Fruit fly (Drosophila melanogaster) Kc167 (cell line): ENCODE results near the gene odd.

Experiments
- Myc ChIP-seq: fragments of >200 bp; optimal IDR thresholded peaks from 2 replicates; lab custom pipeline; 2017; ENCODE audit warnings: missing external identifiers
- Sin3A ChIP-seq: fragments of >200 bp; optimal IDR thresholded peaks from 2 replicates; lab custom pipeline; 2018; ENCODE audit warnings: missing external identifiers
- h ChIP-seq: fragments of >200 bp; optimal IDR thresholded peaks from 3 replicates; lab custom pipeline; 2018; ENCODE audit warnings: missing external identifiers
- insv ChIP-seq: fragments of >200 bp; optimal IDR thresholded peaks from 3 replicates; lab custom pipeline; 2018; ENCODE audit warnings: missing external identifiers
- psq ChIP-seq: fragments of >200 bp; optimal IDR thresholded peaks from 2 replicates; lab custom pipeline; 2017; ENCODE audit warnings: missing external identifiers
- ttk ChIP-seq: sonication (Bioruptor generic); optimal IDR thresholded peaks from 2 replicates; lab custom pipeline; 2017; ENCODE audit warnings: missing external identifiers

Gene odd

dm6 chr2L:3585318-3585717, 21.2 kb downstream of the odd start:
- TF ChIP-seq ttk (lab: Kevin White, UChicago): no peak
- no peak for TF ChIP-seq h (lab: Kevin White, UChicago)
- TF ChIP-seq Sin3A (lab: Kevin White, UChicago): no peak

- TF ChIP-seq psq (lab: Kevin White, UChicago) (no peak), Myc (lab: Kevin White, UChicago) (no peak), h (lab: Kevin White, UChicago) (no peak), Sin3A (lab: Kevin White, UChicago) (no peak), insv (no peak), ttk (lab: Kevin White, UChicago) (no peak)
Measured at dm6 chr2L:3584296-3584671, 22.3 kb downstream of the odd start.

DNA sequence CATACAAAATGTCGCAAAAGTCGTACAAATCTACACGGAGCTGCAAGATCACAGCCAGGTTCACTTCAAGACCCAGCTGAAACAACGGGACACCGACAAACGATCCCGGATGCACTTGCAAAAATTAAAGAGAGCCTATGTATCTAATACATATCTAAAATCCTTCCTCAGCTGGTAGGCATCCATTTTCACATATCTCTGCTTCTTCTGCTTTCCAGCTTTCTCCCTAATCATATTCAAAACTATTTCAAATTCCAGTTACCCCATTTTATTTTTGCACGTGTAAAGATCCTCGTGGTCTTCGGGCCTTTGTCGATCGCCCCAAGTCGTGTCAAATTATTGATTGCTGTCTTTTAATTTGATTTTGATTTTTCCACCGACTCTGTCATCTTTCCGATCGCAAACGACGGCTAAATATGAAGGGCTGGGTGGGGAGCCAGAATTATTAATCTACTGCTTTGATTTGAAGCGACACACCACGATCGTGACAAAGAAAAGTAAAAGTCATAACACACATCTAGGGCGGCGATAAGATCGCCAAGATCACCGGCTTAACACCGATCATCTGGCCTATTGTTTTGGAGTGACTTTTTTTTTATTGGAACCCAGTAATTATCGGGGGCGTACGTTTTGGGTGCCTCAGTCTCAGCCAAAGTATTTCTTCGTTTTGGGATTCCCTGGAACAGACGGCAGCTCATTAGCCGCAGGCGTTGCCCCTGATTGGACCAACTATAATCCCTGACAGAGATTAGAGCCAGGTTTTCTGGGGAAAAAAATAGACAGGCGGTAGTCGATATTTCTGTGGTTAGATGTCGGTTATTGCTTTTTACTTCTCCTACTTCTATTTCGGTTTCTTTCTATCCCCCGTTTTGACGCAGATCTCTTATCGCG, 22.9 kb downstream of the odd start:
- no peak for TF ChIP-seq Sin3A (lab: Kevin White, UChicago)
- TF ChIP-seq h (lab: Kevin White, UChicago): no peak
- TF ChIP-seq insv: no peak
- TF ChIP-seq Myc (lab: Kevin White, UChicago): no peak

DNA sequence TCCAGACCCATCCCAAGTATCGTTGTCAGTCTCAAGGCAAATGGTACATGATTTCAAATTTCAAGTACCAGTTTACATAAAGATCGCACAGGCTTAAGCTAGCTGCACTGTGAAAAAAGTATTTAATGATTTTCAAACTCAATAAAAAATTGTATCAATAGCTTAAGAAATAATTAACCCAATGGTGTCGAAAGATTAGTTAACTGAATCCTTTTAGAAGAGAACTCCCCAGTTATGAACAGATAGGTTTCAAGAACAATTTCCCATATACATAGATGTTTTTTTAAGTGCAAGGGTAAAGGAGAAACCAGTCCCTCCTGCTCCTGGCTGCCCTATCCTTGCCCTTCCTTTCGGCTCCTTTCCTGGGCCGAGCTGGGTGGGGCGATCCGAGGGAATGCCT, 23.9 kb downstream of the odd start:
- TF ChIP-seq h (lab: Kevin White, UChicago) (no peak), Myc (lab: Kevin White, UChicago) (no peak), Sin3A (lab: Kevin White, UChicago) (no peak), psq (lab: Kevin White, UChicago) (no peak), insv (no peak), ttk (lab: Kevin White, UChicago) (no peak)

- TF ChIP-seq ttk (lab: Kevin White, UChicago): no peak
- TF ChIP-seq Myc (lab: Kevin White, UChicago): no peak
- TF ChIP-seq psq (lab: Kevin White, UChicago): no peak
- no peak for TF ChIP-seq insv
- TF ChIP-seq h (lab: Kevin White, UChicago): no peak
- no peak for TF ChIP-seq Sin3A (lab: Kevin White, UChicago)
Measured at dm6 chr2L:3580668-3581172, 25.8 kb downstream of the odd start, which contains the start of gene sob. Gene sob, minus strand, starts transcription at chr2L:3580769.

- TF ChIP-seq ttk (lab: Kevin White, UChicago): no peak
- no peak for TF ChIP-seq insv
Measured at dm6 chr2L:3576520-3576919, 30.0 kb downstream of the odd start.

dm6 chr2L:3575679-3576442, 30.7 kb downstream of the odd start, which contains the start of gene CG43815:
Gene CG43815, plus strand, starts transcription at chr2L:3576210.
- no peak for TF ChIP-seq ttk (lab: Kevin White, UChicago)
- TF ChIP-seq psq (lab: Kevin White, UChicago): no peak
- no peak for TF ChIP-seq Sin3A (lab: Kevin White, UChicago)
- TF ChIP-seq Myc (lab: Kevin White, UChicago): no peak
- no peak for TF ChIP-seq h (lab: Kevin White, UChicago)
- TF ChIP-seq insv: no peak

dm6 chr2L:3573907-3574306, 32.6 kb downstream of the odd start:
- TF ChIP-seq h (lab: Kevin White, UChicago) (no peak), insv (no peak), Sin3A (lab: Kevin White, UChicago) (no peak), ttk (lab: Kevin White, UChicago) (no peak), psq (lab: Kevin White, UChicago) (no peak), Myc (lab: Kevin White, UChicago) (no peak)

- TF ChIP-seq Sin3A (lab: Kevin White, UChicago) (no peak), Myc (lab: Kevin White, UChicago) (no peak), psq (lab: Kevin White, UChicago) (no peak), ttk (lab: Kevin White, UChicago) (no peak), h (lab: Kevin White, UChicago) (no peak), insv (no peak)
Measured at dm6 chr2L:3573172-3573755, 33.3 kb downstream of the odd start.

DNA sequence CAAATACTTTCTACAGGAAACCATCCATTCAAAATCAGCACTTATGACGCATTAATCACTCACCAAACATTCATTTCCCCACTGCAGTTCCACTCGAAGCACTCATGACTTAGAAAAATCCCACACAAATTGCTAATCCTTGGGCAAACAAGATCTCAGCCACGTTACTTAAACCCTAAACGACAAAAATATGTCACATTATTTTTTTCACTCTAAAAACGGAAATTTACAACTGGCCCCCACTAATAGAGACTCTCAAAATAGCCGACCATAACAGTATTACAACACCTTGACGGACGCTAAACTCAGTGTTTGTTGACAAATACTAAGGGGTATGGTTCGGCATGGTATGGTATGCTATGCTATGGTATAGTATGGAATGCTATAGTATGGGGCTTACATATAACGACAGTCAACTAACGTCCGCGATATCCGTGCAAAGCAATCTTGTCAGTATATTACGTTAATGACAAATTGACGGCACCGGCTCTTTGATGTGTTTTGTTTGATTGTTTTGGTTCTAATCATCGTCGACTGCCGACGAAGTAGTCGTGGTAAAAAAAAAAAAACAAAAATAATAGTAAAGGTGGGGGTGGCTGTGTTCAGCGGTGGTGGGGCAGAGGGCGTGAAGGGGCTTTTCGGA, 33.9 kb downstream of the odd start:
- TF ChIP-seq insv (no peak), h (lab: Kevin White, UChicago) (no peak), ttk (lab: Kevin White, UChicago) (no peak), Myc (lab: Kevin White, UChicago) (no peak), psq (lab: Kevin White, UChicago) (no peak), Sin3A (lab: Kevin White, UChicago) (no peak)

DNA sequence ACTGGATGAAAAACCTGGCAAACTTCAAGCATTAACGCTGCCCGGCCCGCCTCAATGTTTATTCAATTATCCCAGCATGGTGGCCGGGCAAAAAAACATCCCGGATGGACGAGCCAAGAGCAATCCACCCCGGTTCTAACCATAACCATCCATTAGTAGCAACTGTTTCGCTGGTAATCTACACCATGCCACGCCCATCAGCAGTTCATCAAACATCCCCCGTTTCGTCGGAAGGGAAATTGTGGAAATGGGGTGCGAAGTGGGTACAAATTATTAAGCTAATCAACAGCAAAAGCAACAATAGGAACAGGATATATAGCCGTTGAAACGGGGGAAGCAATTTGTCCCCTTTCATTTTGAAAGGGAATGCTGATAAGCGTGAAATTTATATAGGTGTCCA, 35.1 kb downstream of the odd start:
- TF ChIP-seq psq (lab: Kevin White, UChicago) (no peak), ttk (lab: Kevin White, UChicago) (no peak), h (lab: Kevin White, UChicago) (no peak), Myc (lab: Kevin White, UChicago) (no peak), Sin3A (lab: Kevin White, UChicago) (no peak), insv (no peak)
